Fruit fly (Drosophila melanogaster) whole organism, embryonic: ENCODE measurements around the gene Psf2.

Experiments used
- B-H2 ChIP-seq: fragments of 200-800 bp; sonication (Bioruptor generic); optimal IDR thresholded peaks from 2 replicates; lab custom pipeline; 2018; ENCODE audit warnings: missing biosample characterization, mild to moderate bottlenecking, missing genetic modification characterization
- CG10431 ChIP-seq: fragments of 200-800 bp; sonication (Bioruptor generic); optimal IDR thresholded peaks from 3 replicates; lab custom pipeline; 2018; ENCODE audit warnings: missing biosample characterization, mild to moderate bottlenecking, missing genetic modification characterization
- CG14710 ChIP-seq: fragments of 200-800 bp; sonication (Bioruptor generic); optimal IDR thresholded peaks from 3 replicates; lab custom pipeline; 2019; ENCODE audit warnings: missing biosample characterization, mild to moderate bottlenecking, missing genetic modification characterization, moderate library complexity
- CG15601 ChIP-seq: fragments of 200-800 bp; sonication (Bioruptor generic); optimal IDR thresholded peaks from 3 replicates; lab custom pipeline; 2019; ENCODE audit warnings: missing biosample characterization, mild to moderate bottlenecking, missing genetic modification characterization, moderate library complexity
- CG15696 ChIP-seq: fragments of 200-800 bp; sonication (Bioruptor generic); optimal IDR thresholded peaks from 2 replicates; lab custom pipeline; 2019; ENCODE audit warnings: missing biosample characterization, mild to moderate bottlenecking, missing genetic modification characterization, moderate library complexity
- CG1602 ChIP-seq: fragments of 200-800 bp; sonication (Bioruptor generic); optimal IDR thresholded peaks from 3 replicates; lab custom pipeline; 2016; ENCODE audit warnings: missing biosample characterization, missing genetic modification characterization
- CG16813 ChIP-seq: fragments of 200-800 bp; sonication (Bioruptor generic); IDR thresholded peaks from 3 replicates; pipeline ENCODE4 v1.3.6; 2022; ENCODE audit warnings: missing biosample characterization, missing genetic modification characterization; ENCODE audit not compliant: partially characterized antibody
- CG2712 ChIP-seq: fragments of 200-800 bp; optimal IDR thresholded peaks from 3 replicates; lab custom pipeline; 2019; ENCODE audit warnings: missing biosample characterization, mild to moderate bottlenecking, missing genetic modification characterization, moderate library complexity
- CG33213 ChIP-seq: fragments of 200-800 bp; sonication (Bioruptor generic); optimal IDR thresholded peaks from 3 replicates; lab custom pipeline; 2016; ENCODE audit warnings: missing biosample characterization, missing genetic modification characterization
- CG3407 ChIP-seq: fragments of 200-800 bp; sonication (Bioruptor generic); optimal IDR thresholded peaks from 2 replicates; lab custom pipeline; 2018; ENCODE audit warnings: missing biosample characterization, mild to moderate bottlenecking, missing genetic modification characterization
- CG4282 ChIP-seq: fragments of 200-800 bp; sonication (Bioruptor generic); optimal IDR thresholded peaks from 2 replicates; lab custom pipeline; 2016; ENCODE audit warnings: missing biosample characterization, missing genetic modification characterization
- CG6254 ChIP-seq: fragments of 200-800 bp; sonication (Bioruptor generic); optimal IDR thresholded peaks from 3 replicates; lab custom pipeline; 2017; ENCODE audit warnings: mild to moderate bottlenecking, missing biosample characterization, missing genetic modification reagents, missing genetic modification characterization
- CG6791 ChIP-seq: fragments of 200-800 bp; sonication (Bioruptor generic); IDR thresholded peaks from 3 replicates; pipeline ENCODE4 v1.3.6; 2022; ENCODE audit warnings: missing biosample characterization, missing genetic modification characterization; ENCODE audit not compliant: partially characterized antibody
- CG6813 ChIP-seq: fragments of 200-800 bp; sonication (Bioruptor generic); optimal IDR thresholded peaks from 2 replicates; lab custom pipeline; 2017; ENCODE audit warnings: missing biosample characterization, missing genetic modification characterization, mild to moderate bottlenecking, moderate library complexity, missing genetic modification reagents
- CG7271 ChIP-seq: fragments of 200-800 bp; sonication (Bioruptor generic); optimal IDR thresholded peaks from 2 replicates; lab custom pipeline; 2018; ENCODE audit warnings: missing biosample characterization, mild to moderate bottlenecking, missing genetic modification characterization, moderate library complexity
- CG8765 ChIP-seq: fragments of 200-800 bp; sonication (Bioruptor generic); IDR thresholded peaks from 2 replicates; pipeline ENCODE4 v1.3.6; 2022; ENCODE audit warnings: missing biosample characterization, missing genetic modification characterization
- CG9817 ChIP-seq: fragments of 200-800 bp; sonication (Bioruptor generic); optimal IDR thresholded peaks from 2 replicates; lab custom pipeline; 2018; ENCODE audit warnings: missing biosample characterization, mild to moderate bottlenecking, missing genetic modification characterization, moderate library complexity
- CHES-1-like ChIP-seq: fragments of 200-800 bp; sonication (Bioruptor generic); optimal IDR thresholded peaks from 2 replicates; lab custom pipeline; 2016; ENCODE audit warnings: missing biosample characterization, missing genetic modification characterization
- D19B ChIP-seq: fragments of 200-800 bp; sonication (Bioruptor generic); optimal IDR thresholded peaks from 2 replicates; lab custom pipeline; 2017; ENCODE audit warnings: missing biosample characterization, mild to moderate bottlenecking, missing genetic modification characterization
- Drgx ChIP-seq: fragments of 200-800 bp; sonication (Bioruptor generic); IDR thresholded peaks from 2 replicates; pipeline ENCODE4 v1.3.6; 2022; ENCODE audit warnings: missing biosample characterization, missing genetic modification characterization
- H2.0 ChIP-seq: fragments of 200-800 bp; sonication (Bioruptor generic); IDR thresholded peaks from 2 replicates; pipeline ENCODE4 v1.3.6; 2022; ENCODE audit warnings: missing biosample characterization, missing genetic modification characterization
- Jarid2 ChIP-seq: fragments of 200-800 bp; sonication (Bioruptor generic); optimal IDR thresholded peaks from 3 replicates; lab custom pipeline; 2017; ENCODE audit warnings: mild to moderate bottlenecking, missing biosample characterization, missing genetic modification reagents, missing genetic modification characterization
- MTF-1 ChIP-seq: fragments of 200-800 bp; sonication (Bioruptor generic); optimal IDR thresholded peaks from 2 replicates; lab custom pipeline; 2018; ENCODE audit warnings: missing biosample characterization, mild to moderate bottlenecking, missing genetic modification characterization, borderline replicate concordance
- Mrtf ChIP-seq: fragments of 200-800 bp; sonication (Bioruptor generic); IDR thresholded peaks from 3 replicates; pipeline ENCODE4 v1.3.6; 2022; ENCODE audit warnings: missing biosample characterization, missing genetic modification characterization
- NC2β ChIP-seq: fragments of 200-800 bp; sonication (Bioruptor generic); optimal IDR thresholded peaks from 2 replicates; lab custom pipeline; 2016; ENCODE audit warnings: missing biosample characterization, missing genetic modification characterization
- Poxn ChIP-seq: fragments of 200-800 bp; sonication (Bioruptor generic); IDR thresholded peaks from 2 replicates; pipeline ENCODE4 v1.3.6; 2022; ENCODE audit warnings: missing biosample characterization, missing genetic modification characterization
- Scr ChIP-seq: fragments of 200-800 bp; sonication (Bioruptor generic); IDR thresholded peaks from 2 replicates; pipeline ENCODE4 v1.3.6; 2022; ENCODE audit warnings: missing biosample characterization, missing genetic modification characterization; ENCODE audit not compliant: partially characterized antibody
- Six4 ChIP-seq: fragments of 200-800 bp; sonication (Bioruptor generic); optimal IDR thresholded peaks from 2 replicates; lab custom pipeline; 2016; ENCODE audit warnings: missing biosample characterization, missing genetic modification characterization
- Sry-δ ChIP-seq: fragments of 200-800 bp; sonication (Bioruptor generic); optimal IDR thresholded peaks from 2 replicates; lab custom pipeline; 2016; ENCODE audit warnings: missing biosample characterization, missing genetic modification characterization
- Ssrp ChIP-seq: fragments of 200-800 bp; sonication (Bioruptor generic); optimal IDR thresholded peaks from 2 replicates; lab custom pipeline; 2018; ENCODE audit warnings: missing biosample characterization, mild to moderate bottlenecking, missing genetic modification characterization, moderate library complexity
- al ChIP-seq: fragments of 200-800 bp; sonication (Bioruptor generic); IDR thresholded peaks from 2 replicates; pipeline ENCODE4 v1.3.6; 2022; ENCODE audit warnings: missing biosample characterization, missing genetic modification characterization
- bcd ChIP-seq: fragments of 200-800 bp; sonication (Bioruptor generic); optimal IDR thresholded peaks from 2 replicates; lab custom pipeline; 2017; ENCODE audit warnings: missing biosample characterization, mild to moderate bottlenecking, missing genetic modification characterization
- danr ChIP-seq: fragments of 200-800 bp; sonication (Bioruptor generic); IDR thresholded peaks from 2 replicates; pipeline ENCODE4 v1.3.6; 2022; ENCODE audit warnings: missing biosample characterization, missing genetic modification characterization
- fd3F ChIP-seq: fragments of 200-800 bp; sonication (Bioruptor generic); optimal IDR thresholded peaks from 2 replicates; lab custom pipeline; 2018; ENCODE audit warnings: missing biosample characterization, mild to moderate bottlenecking, missing genetic modification characterization, moderate library complexity
- grau ChIP-seq: fragments of 200-800 bp; optimal IDR thresholded peaks from 3 replicates; lab custom pipeline; 2019; ENCODE audit warnings: missing biosample characterization, mild to moderate bottlenecking, missing genetic modification characterization, moderate library complexity
- inv ChIP-seq: fragments of 200-800 bp; sonication (Bioruptor generic); IDR thresholded peaks from 2 replicates; pipeline ENCODE4 v1.3.6; 2022; ENCODE audit warnings: missing biosample characterization, missing genetic modification characterization; ENCODE audit not compliant: partially characterized antibody
- klu ChIP-seq: fragments of 200-800 bp; sonication (Bioruptor generic); IDR thresholded peaks from 2 replicates; pipeline ENCODE4 v1.3.6; 2022; ENCODE audit warnings: missing biosample characterization, missing genetic modification characterization
- lov ChIP-seq, 2 experiments: fragments of 200-800 bp in 1 of 2; fragments of >200 bp in 1 of 2; sonication (Bioruptor generic) in 1 of 2; IDR thresholded peaks in 1 of 2; optimal IDR thresholded peaks in 1 of 2; 2 replicates in 1 of 2; 3 replicates in 1 of 2; pipeline versions ENCODE4 v1.3.6 to Lab custom; 2017 to 2022; ENCODE audit warnings: missing biosample characterization in 1 of 2, missing genetic modification characterization in 1 of 2
- onecut ChIP-seq: fragments of 200-800 bp; sonication (Bioruptor generic); IDR thresholded peaks from 2 replicates; pipeline ENCODE4 v1.3.6; 2022; ENCODE audit warnings: missing biosample characterization, missing genetic modification characterization
- pnt ChIP-seq: fragments of 200-800 bp; sonication (Bioruptor generic); optimal IDR thresholded peaks from 3 replicates; lab custom pipeline; 2016; ENCODE audit warnings: missing biosample characterization, missing genetic modification characterization
- rib ChIP-seq: fragments of 200-800 bp; sonication (Bioruptor generic); IDR thresholded peaks from 2 replicates; pipeline ENCODE4 v1.3.6; 2022; ENCODE audit warnings: missing biosample characterization, missing genetic modification characterization
- scrt ChIP-seq: fragments of 200-800 bp; sonication (Bioruptor generic); optimal IDR thresholded peaks from 2 replicates; lab custom pipeline; 2018; ENCODE audit warnings: missing biosample characterization, mild to moderate bottlenecking, missing genetic modification characterization, moderate library complexity
- sens ChIP-seq: fragments of 200-800 bp; sonication (Bioruptor generic); peaks from one replicate; lab custom pipeline; 2016; ENCODE audit warnings: missing biosample characterization, missing genetic modification characterization
- sens-2 ChIP-seq: fragments of 200-800 bp; sonication (Bioruptor generic); IDR thresholded peaks from 2 replicates; pipeline ENCODE4 v1.3.6; 2022; ENCODE audit warnings: missing biosample characterization, missing genetic modification characterization
- ssp ChIP-seq: fragments of 200-800 bp; sonication (Bioruptor generic); IDR thresholded peaks from 2 replicates; pipeline ENCODE4 v1.3.6; 2022; ENCODE audit warnings: missing biosample characterization, missing genetic modification characterization
- tap ChIP-seq: fragments of 200-800 bp; optimal IDR thresholded peaks from 3 replicates; lab custom pipeline; 2019; ENCODE audit warnings: missing biosample characterization, mild to moderate bottlenecking, missing genetic modification characterization, moderate library complexity
- tll ChIP-seq, 2 experiments: fragments of 200-800 bp in 1 of 2; fragments of >200 bp in 1 of 2; sonication (Bioruptor generic) in 1 of 2; optimal IDR thresholded peaks; 2 replicates each; lab custom pipeline; 2017 to 2019; ENCODE audit warnings: missing biosample characterization in 2 of 2, missing genetic modification characterization in 2 of 2, mild to moderate bottlenecking in 1 of 2, moderate library complexity in 1 of 2
- vfl ChIP-seq: fragments of 200-800 bp; sonication (Bioruptor generic); optimal IDR thresholded peaks from 2 replicates; lab custom pipeline; 2016; ENCODE audit warnings: missing biosample characterization, missing genetic modification characterization
- vnd ChIP-seq: fragments of 200-800 bp; sonication (Bioruptor generic); IDR thresholded peaks from 3 replicates; pipeline ENCODE4 v1.3.6; 2022; ENCODE audit warnings: missing biosample characterization, missing genetic modification characterization; ENCODE audit not compliant: partially characterized antibody
- yki ChIP-seq: fragments of >200 bp; optimal IDR thresholded peaks from 3 replicates; lab custom pipeline; 2018

Gene Psf2

dm6 chr2L:4403013-4403604 is 16.0 kb upstream of the Psf2 start, which contains the start of gene Dim1 (continued):
- no peak for TF ChIP-seq Ssrp (tag; lab: Kevin White, UChicago)
- TF ChIP-seq Drgx (GFP tag; lab: Robert Waterston, UW): no peak
- TF ChIP-seq H2.0 (GFP tag; lab: Robert Waterston, UW): no peak
- TF ChIP-seq CG16813 (GFP tag; lab: Robert Waterston, UW): peak; percentile 74
- no peak for TF ChIP-seq ssp
- peak; percentile 72 for TF ChIP-seq Scr (GFP tag; lab: Robert Waterston, UW)
- no peak for TF ChIP-seq bcd
- TF ChIP-seq onecut (GFP tag; lab: Robert Waterston, UW): no peak
- TF ChIP-seq CG9817: no peak
- TF ChIP-seq CG3407 (GFP tag; lab: Kevin White, UChicago): no peak
- no peak for TF ChIP-seq CG6254 (GFP tag; lab: Kevin White, UChicago)
- peak; percentile 22 for TF ChIP-seq CG14710 (tag; lab: Kevin White, UChicago)
- TF ChIP-seq pnt: no peak
- TF ChIP-seq CG2712 (tag; lab: Kevin White, UChicago): no peak
- TF ChIP-seq vnd (GFP tag; lab: Robert Waterston, UW): peak; percentile 68
- no peak for TF ChIP-seq D19B
- TF ChIP-seq CG8765 (GFP tag; lab: Robert Waterston, UW): no peak
- no peak for TF ChIP-seq fd3F (GFP tag; lab: Kevin White, UChicago)
- no peak for TF ChIP-seq lov (optimal IDR thresholded peaks at IDR 0.05; lab: Kevin White, UChicago)
- TF ChIP-seq lov (GFP tag; IDR thresholded peaks at IDR 0.05; lab: Robert Waterston, UW): no peak
- no peak for TF ChIP-seq Poxn (GFP tag; lab: Robert Waterston, UW)
- TF ChIP-seq CG6791 (GFP tag; lab: Robert Waterston, UW): peak; percentile 86
- TF ChIP-seq NC2β (GFP tag; lab: Kevin White, UChicago): no peak
- TF ChIP-seq CG33213 (GFP tag; lab: Kevin White, UChicago): peak; percentile 49
- peak; percentile 66 for TF ChIP-seq sens (GFP tag; lab: Kevin White, UChicago)
- no peak for TF ChIP-seq CG10431 (GFP tag; lab: Kevin White, UChicago)
- TF ChIP-seq tap (tag; lab: Kevin White, UChicago): no peak
- no peak for TF ChIP-seq CG7271 (tag; lab: Kevin White, UChicago)
- no peak for TF ChIP-seq CG4282 (GFP tag; lab: Kevin White, UChicago)
- no peak for TF ChIP-seq yki (lab: Kevin White, UChicago)
- TF ChIP-seq vfl (GFP tag; lab: Kevin White, UChicago): no peak
- no peak for TF ChIP-seq Mrtf (GFP tag; lab: Robert Waterston, UW)
- TF ChIP-seq tll (GFP tag; optimal IDR thresholded peaks at IDR 0.05; lab: Kevin White, UChicago): no peak
- TF ChIP-seq CG15601 (tag; lab: Kevin White, UChicago): no peak
- no peak for TF ChIP-seq Six4
- no peak for TF ChIP-seq CG6813
- TF ChIP-seq inv (GFP tag; lab: Robert Waterston, UW): peak; percentile 27; the same call in 1 of the 2 replicates
- no peak for TF ChIP-seq grau (tag; lab: Kevin White, UChicago)
- TF ChIP-seq Sry-δ (GFP tag; lab: Kevin White, UChicago): peak; percentile 92
- no peak for TF ChIP-seq danr (GFP tag; lab: Robert Waterston, UW)
- no peak for TF ChIP-seq B-H2 (GFP tag; lab: Kevin White, UChicago)
- no peak for TF ChIP-seq al (GFP tag; lab: Robert Waterston, UW)
- TF ChIP-seq CHES-1-like (GFP tag; lab: Kevin White, UChicago): peak; percentile 24
- no peak for TF ChIP-seq CG15696
- TF ChIP-seq rib (GFP tag; lab: Robert Waterston, UW): no peak
- no peak for TF ChIP-seq scrt (GFP tag; lab: Kevin White, UChicago)
- TF ChIP-seq sens-2 (GFP tag; lab: Robert Waterston, UW): no peak
- TF ChIP-seq Jarid2 (GFP tag; lab: Kevin White, UChicago): no peak
- TF ChIP-seq CG1602 (GFP tag; lab: Kevin White, UChicago): no peak
- TF ChIP-seq MTF-1: no peak
- TF ChIP-seq klu: no peak
